Worm (Caenorhabditis elegans): ENCODE data around the gene str-73.
A peak's percentile ranks its signal among the peaks of the same experiment; 100 is the strongest.
"Not testable (repeated sequence)": the region's sequence is repeated elsewhere in the genome, so short reads cannot be mapped to it uniquely, and the experiment has no call there.

str-73 gene

DNA sequence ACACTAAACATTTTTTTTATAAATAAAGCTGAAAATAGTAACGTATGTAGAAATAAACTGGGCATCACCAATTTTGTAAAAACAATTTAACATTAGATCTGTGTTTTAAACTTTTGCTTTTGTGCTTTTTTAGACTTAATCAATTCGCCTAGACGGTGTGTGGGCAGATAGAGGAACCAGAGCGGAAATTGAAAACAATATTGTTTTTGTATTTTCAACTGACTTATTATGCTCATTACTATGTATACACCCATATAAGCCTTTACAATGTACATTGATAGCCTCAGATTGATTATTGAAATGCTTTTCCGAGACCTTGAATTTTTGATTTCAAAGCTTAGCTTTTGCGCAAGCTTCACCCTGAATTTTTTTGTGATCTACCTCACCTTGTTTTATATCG lies at the start of gene str-73:
TSS of gene str-73 (plus strand) at position 301 of the 400 bp plus-strand sequence.
- no peak for TF ChIP-seq klf-2 (GFP tag; conservative IDR thresholded peaks at IDR 0.05)
- TF ChIP-seq tab-1 (GFP tag; IDR thresholded peaks at IDR 0.05) = no peak
- TF ChIP-seq flt-1 (GFP tag; IDR thresholded peaks at IDR 0.05) = no peak
- TF ChIP-seq cog-1 (tag; optimal IDR thresholded peaks at IDR 0.05) = no peak
- no peak for TF ChIP-seq med-1 (GFP tag; optimal IDR thresholded peaks at IDR 0.05; ENCODE audit: insufficient read depth)
- no peak for TF ChIP-seq T22C8.4 (GFP tag; IDR thresholded peaks at IDR 0.05)
- TF ChIP-seq ztf-23 (GFP tag; IDR thresholded peaks at IDR 0.05) = no peak
- TF ChIP-seq ref-1 (GFP tag; conservative IDR thresholded peaks at IDR 0.05) = no peak
- TF ChIP-seq ztf-29 (GFP tag; IDR thresholded peaks at IDR 0.05) = no peak

DNA sequence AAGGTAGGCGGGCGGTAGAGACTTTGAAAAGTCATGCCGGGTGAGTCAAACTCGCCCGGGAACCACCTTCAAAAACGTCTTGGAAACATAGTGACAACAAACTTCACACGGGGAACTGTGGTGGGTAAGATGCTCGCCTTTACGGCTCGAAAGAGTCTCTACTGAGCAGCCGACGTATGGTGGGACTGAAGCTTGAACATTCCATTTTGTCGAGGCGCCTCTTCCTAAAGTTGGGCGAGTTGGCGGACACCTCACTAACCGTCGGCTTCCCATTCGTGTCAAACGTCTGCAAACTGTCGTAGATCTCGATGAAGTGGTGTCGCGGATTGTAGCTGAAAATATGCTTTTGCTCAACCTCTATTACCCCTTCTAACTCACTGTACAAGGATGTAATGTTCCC lies 47.1 kb upstream of the str-73 start:
- TF ChIP-seq ref-1 (GFP tag; conservative IDR thresholded peaks at IDR 0.05) = no peak
- no peak for TF ChIP-seq med-1 (GFP tag; optimal IDR thresholded peaks at IDR 0.05; ENCODE audit: insufficient read depth)
- TF ChIP-seq flt-1 (GFP tag; IDR thresholded peaks at IDR 0.05) = no peak
- no peak for TF ChIP-seq T22C8.4 (GFP tag; IDR thresholded peaks at IDR 0.05)
- no peak for TF ChIP-seq cog-1 (tag; optimal IDR thresholded peaks at IDR 0.05)
- TF ChIP-seq ztf-23 (GFP tag; IDR thresholded peaks at IDR 0.05) = no peak
- no peak for TF ChIP-seq klf-2 (GFP tag; conservative IDR thresholded peaks at IDR 0.05)
- TF ChIP-seq tab-1 (GFP tag; IDR thresholded peaks at IDR 0.05) = no peak
- TF ChIP-seq ztf-29 (GFP tag; IDR thresholded peaks at IDR 0.05) = no peak

ce11 chrV:16383729-16384128 lies 46.3 kb upstream of the str-73 start, which contains the start of gene F13A7.7:
Gene F13A7.7 (minus strand): TSS chrV:16383829.
- not testable (repeated sequence) for TF ChIP-seq tab-1 (GFP tag; IDR thresholded peaks at IDR 0.05); ztf-23 (GFP tag; IDR thresholded peaks at IDR 0.05); med-1 (GFP tag; optimal IDR thresholded peaks at IDR 0.05; ENCODE audit: insufficient read depth)

- TF ChIP-seq cog-1 (tag; optimal IDR thresholded peaks at IDR 0.05) = no peak
- no peak for TF ChIP-seq ref-1 (GFP tag; conservative IDR thresholded peaks at IDR 0.05)
- no peak for TF ChIP-seq T22C8.4 (GFP tag; IDR thresholded peaks at IDR 0.05)
- no peak for TF ChIP-seq flt-1 (GFP tag; IDR thresholded peaks at IDR 0.05)
- no peak for TF ChIP-seq klf-2 (GFP tag; conservative IDR thresholded peaks at IDR 0.05)
- TF ChIP-seq ztf-23 (GFP tag; IDR thresholded peaks at IDR 0.05) = no peak
- no peak for TF ChIP-seq ztf-29 (GFP tag; IDR thresholded peaks at IDR 0.05)
- TF ChIP-seq tab-1 (GFP tag; IDR thresholded peaks at IDR 0.05) = no peak
- no peak for TF ChIP-seq med-1 (GFP tag; optimal IDR thresholded peaks at IDR 0.05; ENCODE audit: insufficient read depth)
Measured at ce11 chrV:16388268-16388667, 41.8 kb upstream of the str-73 start, which contains the start of gene sri-65. Gene sri-65 (minus strand): TSS chrV:16388368.

DNA sequence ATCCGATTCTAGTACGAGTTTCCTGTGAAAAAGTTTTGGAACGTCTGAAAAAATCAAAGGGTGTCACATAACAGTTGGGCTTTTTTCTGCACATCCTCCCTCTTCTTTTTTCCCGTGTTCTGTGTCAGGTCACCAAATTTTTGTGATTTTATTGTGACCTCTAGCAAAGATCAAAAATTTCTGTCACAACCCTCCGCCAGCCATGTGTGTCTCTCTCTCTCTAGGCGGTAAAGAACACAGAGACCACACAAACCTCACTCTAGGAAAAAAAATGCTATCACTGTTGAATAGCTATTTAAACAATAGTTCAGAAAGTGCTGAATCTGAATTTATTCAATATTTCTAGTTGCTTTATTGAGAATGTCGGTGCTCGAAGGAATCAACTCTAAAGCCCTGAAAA lies 39.4 kb upstream of the str-73 start, which contains the start of gene gst-44:
TSS of gene gst-44 (plus strand) at position 237 of the 400 bp plus-strand sequence.
- TF ChIP-seq ztf-23 (GFP tag; IDR thresholded peaks at IDR 0.05) (no peak), T22C8.4 (GFP tag; IDR thresholded peaks at IDR 0.05) (no peak), ref-1 (GFP tag; conservative IDR thresholded peaks at IDR 0.05) (no peak), ztf-29 (GFP tag; IDR thresholded peaks at IDR 0.05) (no peak), med-1 (GFP tag; optimal IDR thresholded peaks at IDR 0.05; ENCODE audit: insufficient read depth) (no peak), tab-1 (GFP tag; IDR thresholded peaks at IDR 0.05) (no peak), cog-1 (tag; optimal IDR thresholded peaks at IDR 0.05) (no peak), flt-1 (GFP tag; IDR thresholded peaks at IDR 0.05) (no peak), klf-2 (GFP tag; conservative IDR thresholded peaks at IDR 0.05) (no peak)

DNA sequence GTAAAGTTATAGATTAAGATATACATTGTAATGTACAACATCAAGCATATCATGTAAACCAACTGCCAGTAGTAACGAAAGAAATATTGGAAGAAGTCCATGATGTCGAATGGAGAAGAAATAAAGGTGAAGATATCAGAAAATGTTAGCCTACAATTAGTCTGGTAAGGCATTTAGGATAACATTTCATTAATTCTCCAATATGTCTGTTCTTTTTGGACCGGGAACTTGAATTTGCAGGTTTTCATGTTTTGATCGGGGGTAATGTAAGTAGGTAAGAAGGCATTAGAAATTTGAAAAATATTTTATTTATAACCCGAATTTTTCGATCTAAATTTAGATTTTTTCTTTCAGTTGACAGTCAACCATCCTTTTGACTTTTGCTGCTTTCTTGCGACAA lies 36.3 kb upstream of the str-73 start, which contains the start of gene srd-63:
TSS of gene srd-63 (minus strand) at position 101 of the 400 bp plus-strand sequence.
- TF ChIP-seq tab-1 (GFP tag; IDR thresholded peaks at IDR 0.05) (no peak), med-1 (GFP tag; optimal IDR thresholded peaks at IDR 0.05; ENCODE audit: insufficient read depth) (no peak), ztf-23 (GFP tag; IDR thresholded peaks at IDR 0.05) (no peak)

- TF ChIP-seq T22C8.4 (GFP tag; IDR thresholded peaks at IDR 0.05) (no peak), ztf-23 (GFP tag; IDR thresholded peaks at IDR 0.05) (no peak), med-1 (GFP tag; optimal IDR thresholded peaks at IDR 0.05; ENCODE audit: insufficient read depth) (no peak), klf-2 (GFP tag; conservative IDR thresholded peaks at IDR 0.05) (no peak), tab-1 (GFP tag; IDR thresholded peaks at IDR 0.05) (no peak), ref-1 (GFP tag; conservative IDR thresholded peaks at IDR 0.05) (no peak), cog-1 (tag; optimal IDR thresholded peaks at IDR 0.05) (no peak), ztf-29 (GFP tag; IDR thresholded peaks at IDR 0.05) (no peak), flt-1 (GFP tag; IDR thresholded peaks at IDR 0.05) (no peak)
Measured at ce11 chrV:16395131-16395530, 34.9 kb upstream of the str-73 start, which contains the start of gene F13A7.11. Gene F13A7.11 (minus strand): TSS chrV:16395304.

- TF ChIP-seq T22C8.4 (GFP tag; IDR thresholded peaks at IDR 0.05) (no peak), ztf-29 (GFP tag; IDR thresholded peaks at IDR 0.05) (peak; percentile 30; the same call in 1 of the 2 replicates)
Measured at ce11 chrV:16395739-16396138, 34.3 kb upstream of the str-73 start, which contains the start of gene F13A7.12. Gene F13A7.12 (plus strand): TSS chrV:16396039.

DNA sequence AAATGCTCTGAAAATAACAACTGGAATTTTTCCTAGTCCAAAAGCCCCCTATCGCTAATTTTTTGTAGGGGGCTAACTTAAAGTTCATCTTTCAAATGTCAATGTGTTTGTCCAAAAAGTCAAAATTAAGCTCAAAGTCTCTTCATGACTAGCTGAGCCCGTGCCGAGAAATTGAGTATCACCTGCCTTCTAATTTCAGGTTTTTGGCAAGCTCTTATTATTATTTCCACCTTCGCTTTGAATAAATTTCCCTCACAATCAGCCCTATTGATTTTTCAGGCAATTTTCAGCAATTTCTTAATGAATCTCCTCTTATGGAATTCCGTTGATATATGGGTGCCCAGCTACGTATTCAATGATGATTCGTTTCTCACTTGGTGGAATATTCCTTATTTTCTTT lies 30.7 kb upstream of the str-73 start, which contains the start of gene sre-36:
TSS of gene sre-36 (plus strand) at position 301 of the 400 bp plus-strand sequence.
- no peak for TF ChIP-seq ztf-29 (GFP tag; IDR thresholded peaks at IDR 0.05)
- no peak for TF ChIP-seq klf-2 (GFP tag; conservative IDR thresholded peaks at IDR 0.05)
- TF ChIP-seq flt-1 (GFP tag; IDR thresholded peaks at IDR 0.05) = no peak
- TF ChIP-seq tab-1 (GFP tag; IDR thresholded peaks at IDR 0.05) = no peak
- TF ChIP-seq T22C8.4 (GFP tag; IDR thresholded peaks at IDR 0.05) = no peak
- no peak for TF ChIP-seq cog-1 (tag; optimal IDR thresholded peaks at IDR 0.05)
- no peak for TF ChIP-seq ztf-23 (GFP tag; IDR thresholded peaks at IDR 0.05)

DNA sequence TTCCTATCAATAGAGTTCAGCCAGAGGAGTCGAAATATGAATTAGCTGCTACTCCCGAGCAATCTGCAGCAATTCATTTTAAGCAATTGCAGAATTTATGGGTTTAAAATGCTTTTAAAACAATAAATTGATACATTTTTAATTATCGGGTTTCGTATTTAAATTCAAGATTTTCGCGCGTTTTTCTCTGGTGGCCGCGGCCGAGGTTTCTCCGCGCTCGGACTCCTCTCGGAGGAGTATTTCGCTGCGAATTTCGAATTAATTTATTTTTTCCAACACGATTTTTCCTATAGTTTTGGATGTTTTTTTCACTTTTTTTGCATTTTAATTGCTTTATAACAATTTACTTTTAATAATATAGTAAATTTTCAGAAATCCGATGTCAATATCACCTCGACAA lies 28.5 kb upstream of the str-73 start, which contains the start of gene F13A7.14:
TSS of gene F13A7.14 (plus strand) at position 373 of the 400 bp plus-strand sequence.
- no peak for TF ChIP-seq tab-1 (GFP tag; IDR thresholded peaks at IDR 0.05)
- TF ChIP-seq ztf-29 (GFP tag; IDR thresholded peaks at IDR 0.05) = no peak
- peak; percentile 9 for TF ChIP-seq cog-1 (tag; optimal IDR thresholded peaks at IDR 0.05)
- TF ChIP-seq klf-2 (GFP tag; conservative IDR thresholded peaks at IDR 0.05) = no peak
- no peak for TF ChIP-seq med-1 (GFP tag; optimal IDR thresholded peaks at IDR 0.05; ENCODE audit: insufficient read depth)
- TF ChIP-seq flt-1 (GFP tag; IDR thresholded peaks at IDR 0.05) = peak; percentile 74
- no peak for TF ChIP-seq ref-1 (GFP tag; conservative IDR thresholded peaks at IDR 0.05)
- TF ChIP-seq ztf-23 (GFP tag; IDR thresholded peaks at IDR 0.05) = peak; percentile 81
- TF ChIP-seq T22C8.4 (GFP tag; IDR thresholded peaks at IDR 0.05) = no peak

Data from whole organism, midembryonic.